Fruit fly (Drosophila melanogaster): ENCODE results near the gene CG34133.

DNA sequence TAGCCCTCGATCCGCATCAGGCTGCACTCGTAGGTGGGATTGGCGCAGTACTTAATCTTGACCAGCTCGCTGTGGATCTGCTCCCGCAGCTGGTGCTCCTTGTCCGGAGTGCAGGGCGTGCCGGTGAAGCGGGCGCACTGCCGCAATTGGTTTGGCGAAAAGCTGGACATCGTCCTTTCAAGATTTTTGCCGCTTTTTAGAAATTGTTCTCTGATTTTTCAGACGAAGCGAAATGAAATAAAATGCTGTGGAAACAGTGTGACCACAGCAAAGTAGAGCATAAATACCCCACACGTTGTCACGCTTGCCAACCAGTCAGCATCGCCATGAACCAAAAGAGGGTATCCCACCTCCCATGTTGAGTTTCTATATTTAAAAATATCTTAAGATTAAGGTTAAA lies 11.9 kb upstream of the CG34133 start, which contains the start of gene dgt1:
- TF ChIP-seq kni (GFP tag; optimal IDR thresholded peaks at IDR 0.05) (no peak), CG8765 (GFP tag; IDR thresholded peaks at IDR 0.05) (no peak), aop (GFP tag; IDR thresholded peaks at IDR 0.05) (no peak)
